Worm (Caenorhabditis elegans) whole organism, L4 larva: Measurements from ENCODE around the gene srz-95.
A peak's percentile ranks its signal among the peaks of the same experiment; 100 is the strongest.

Experiments
- D1046.2 ChIP-seq: fragments of 200-800 bp; sonication (Bioruptor generic); IDR thresholded peaks from 2 replicates; pipeline ENCODE4 v1.3.6; 2022; ENCODE audit warnings: missing genetic modification characterization, missing compliant biosample characterization
- ceh-32 ChIP-seq: sonication (generic microtip); optimal IDR thresholded peaks from 2 replicates; lab custom pipeline; 2016; ENCODE audit warnings: mild to moderate bottlenecking, missing genetic modification characterization, missing compliant biosample characterization; ENCODE audit not compliant: poor library complexity
- hmg-1.1 ChIP-seq: fragments of 200-800 bp; sonication (Bioruptor generic); IDR thresholded peaks from 2 replicates; pipeline ENCODE4 v1.3.6; 2022; ENCODE audit warnings: missing genetic modification reagents, missing genetic modification characterization, missing compliant biosample characterization
- nhr-11 ChIP-seq: fragments of 150-350 bp; optimal IDR thresholded peaks from 2 replicates; lab custom pipeline; 2014; ENCODE audit warnings: missing biosample characterization, missing genetic modification characterization
- pqm-1 ChIP-seq: sonication (generic microtip); optimal IDR thresholded peaks from 2 replicates; lab custom pipeline; 2017; ENCODE audit warnings: missing biosample characterization, missing genetic modification characterization
- tra-1 ChIP-seq: fragments of 200-800 bp; sonication (Bioruptor generic); IDR thresholded peaks from 2 replicates; pipeline ENCODE4 v1.3.6; 2022; ENCODE audit warnings: missing genetic modification reagents, missing genetic modification characterization, missing compliant biosample characterization
- zip-11 ChIP-seq: fragments of 200-800 bp; sonication (Bioruptor generic); IDR thresholded peaks from 2 replicates; pipeline ENCODE4 v1.3.6; 2022; ENCODE audit warnings: missing genetic modification characterization, missing compliant biosample characterization

ce11 chrV:16966636-16967035 lies 25.2 kb upstream of the srz-95 start, which contains the start of gene fbxa-90:
- TF ChIP-seq hmg-1.1 (GFP tag; lab: Robert Waterston, UW), result peak; percentile 11; the same call in 1 of the 2 replicates
- TF ChIP-seq zip-11 (GFP tag; lab: Robert Waterston, UW), result no peak
- TF ChIP-seq ceh-32, result no peak
- TF ChIP-seq D1046.2, result no peak
- no peak for TF ChIP-seq nhr-11 (tag; lab: Kevin White, UChicago)
- TF ChIP-seq tra-1 (GFP tag; lab: Robert Waterston, UW), result no peak
- TF ChIP-seq pqm-1 (tag; lab: Kevin White, UChicago), result no peak
